Worm (Caenorhabditis elegans): Measurements from ENCODE around the gene subs-4.

DNA sequence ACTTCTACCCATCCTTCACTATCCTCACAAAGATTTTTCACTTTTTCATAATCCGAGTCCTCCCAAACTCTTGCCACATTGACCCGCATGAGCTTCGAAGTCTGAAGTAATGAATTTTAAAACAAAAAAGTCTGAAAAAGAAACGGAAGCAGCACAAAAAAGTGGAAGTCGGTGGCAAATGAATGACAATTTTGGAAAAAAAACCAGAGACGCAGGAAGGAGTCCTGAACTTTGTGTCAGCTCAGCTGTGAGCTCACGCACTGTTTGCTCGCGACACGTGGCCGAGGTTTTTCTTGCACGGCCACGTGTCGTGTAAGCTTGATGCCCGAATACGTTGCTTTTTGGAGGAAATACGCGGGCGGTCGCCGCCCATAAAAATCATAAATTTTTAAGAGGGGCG, 35.6 kb upstream of the subs-4 start, which contains the start of gene T28D6.7:
- TF ChIP-seq W03F9.2 (tag; optimal IDR thresholded peaks at IDR 0.05): no peak
- TF ChIP-seq dao-5 (tag; optimal IDR thresholded peaks at IDR 0.05): no peak
